Fruit fly (Drosophila melanogaster): Measurements from ENCODE around the gene CG5455.

CG5455 gene

DNA sequence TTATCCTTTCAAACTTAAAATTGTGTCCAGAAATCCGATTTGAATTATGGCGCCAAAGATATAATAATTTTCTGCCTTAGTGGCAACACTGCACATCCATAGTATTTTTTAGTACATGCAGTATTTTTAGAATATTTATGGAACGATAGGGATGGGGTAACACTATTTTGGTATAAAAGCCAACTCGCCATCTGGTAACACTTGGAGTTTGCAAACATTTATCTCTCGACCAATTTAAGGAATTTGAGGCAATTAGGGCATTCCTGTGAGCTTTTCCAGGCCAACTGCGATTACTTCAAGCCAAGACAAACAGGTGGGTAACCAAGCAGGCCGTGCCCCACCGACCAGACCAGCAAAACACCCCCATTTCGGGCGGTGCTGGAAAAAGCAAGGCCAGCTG lies 9.0 kb upstream of the CG5455 start, which contains the start of gene CG5447 (continued):
- TF ChIP-seq gfzf (GFP tag; optimal IDR thresholded peaks at IDR 0.05), result peak; percentile 87
- no peak for TF ChIP-seq lilli (GFP tag; optimal IDR thresholded peaks at IDR 0.05)
- TF ChIP-seq tx (GFP tag; optimal IDR thresholded peaks at IDR 0.05), result peak; percentile 24
- peak; percentile 38; the same call in 1 of the 2 replicates for TF ChIP-seq Dref (GFP tag; IDR thresholded peaks at IDR 0.05)
- no peak for TF ChIP-seq klu (GFP tag; IDR thresholded peaks at IDR 0.05)
- no peak for TF ChIP-seq gcm2 (GFP tag; optimal IDR thresholded peaks at IDR 0.05)
- TF ChIP-seq CG9817 (tag; optimal IDR thresholded peaks at IDR 0.05), result no peak
- TF ChIP-seq YL-1 (GFP tag; optimal IDR thresholded peaks at IDR 0.05), result peak; percentile 25
- TF ChIP-seq knrl (GFP tag; IDR thresholded peaks at IDR 0.05; ENCODE audit: partially characterized antibody), result 0 out of 3 replicates have a peak, but pooled peaks have one; percentile 24
- peak; percentile 71 for TF ChIP-seq trem (tag; optimal IDR thresholded peaks at IDR 0.05)

DNA sequence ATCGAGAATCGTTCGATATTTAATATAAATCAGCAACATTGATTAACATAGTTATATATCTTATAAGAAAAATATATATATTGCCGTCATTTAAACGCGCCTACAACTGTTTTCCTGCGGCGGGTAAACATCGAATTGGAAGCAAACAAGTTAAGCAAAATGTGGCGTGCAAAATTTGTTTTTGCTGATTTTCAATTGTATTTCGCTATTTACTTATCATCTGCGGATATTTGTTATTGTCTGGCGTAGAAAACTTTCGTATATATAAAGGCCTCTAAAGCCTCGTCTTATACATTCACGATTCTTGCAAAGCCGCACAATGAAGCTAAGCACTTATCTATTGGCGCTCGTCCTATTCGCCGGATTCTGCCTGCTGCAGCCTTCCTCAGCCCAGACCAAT lies 6.8 kb upstream of the CG5455 start, which contains the start of gene CG43117:
Gene CG43117, plus strand, starts transcription at position 301 of the 400 bp plus-strand sequence.
- TF ChIP-seq Antp (GFP tag; optimal IDR thresholded peaks at IDR 0.05) (no peak), sens (GFP tag) (peak; percentile 20)

DNA sequence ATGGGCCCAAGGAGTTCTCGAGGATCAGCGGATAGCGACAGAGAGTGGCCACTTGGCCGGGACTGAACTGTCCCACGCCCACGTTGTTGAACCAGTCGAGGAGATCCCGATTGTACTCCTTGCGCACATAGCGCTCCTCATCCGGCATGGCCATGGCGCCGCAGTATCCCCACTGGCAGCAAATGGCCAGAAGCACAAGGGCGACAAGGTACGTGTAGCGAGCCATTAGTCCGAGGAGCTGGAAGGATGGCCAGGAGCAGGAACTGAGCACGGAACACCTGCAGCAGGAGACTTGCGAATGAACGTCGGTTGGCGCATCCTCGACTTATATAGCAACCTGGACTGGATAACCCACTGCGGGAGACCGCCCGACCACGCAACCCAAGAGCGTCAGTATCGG lies 5.5 kb upstream of the CG5455 start, which contains the start of gene Pdf:
Gene Pdf, minus strand, starts transcription at position 304 of the 400 bp plus-strand sequence.
- no peak for TF ChIP-seq stc (GFP tag; IDR thresholded peaks at IDR 0.05)
- 0 out of 3 replicates have a peak, but pooled peaks have one; percentile 12 for TF ChIP-seq CG6175 (GFP tag; IDR thresholded peaks at IDR 0.05)
- TF ChIP-seq Ets65A (GFP tag), result peak; percentile 81
- no peak for TF ChIP-seq so (GFP tag; IDR thresholded peaks at IDR 0.05)
- no peak for TF ChIP-seq psq (GFP tag; optimal IDR thresholded peaks at IDR 0.05)
- TF ChIP-seq ro (GFP tag; IDR thresholded peaks at IDR 0.05), result 0 out of 2 replicates have a peak, but pooled peaks have one; percentile 7
- 0 out of 3 replicates have a peak, but pooled peaks have one; percentile 12 for TF ChIP-seq knrl (GFP tag; IDR thresholded peaks at IDR 0.05; ENCODE audit: partially characterized antibody)
- TF ChIP-seq gce (GFP tag; IDR thresholded peaks at IDR 0.05), result no peak
- peak; percentile 69 for TF ChIP-seq CG8478 (optimal IDR thresholded peaks at IDR 0.05)

DNA sequence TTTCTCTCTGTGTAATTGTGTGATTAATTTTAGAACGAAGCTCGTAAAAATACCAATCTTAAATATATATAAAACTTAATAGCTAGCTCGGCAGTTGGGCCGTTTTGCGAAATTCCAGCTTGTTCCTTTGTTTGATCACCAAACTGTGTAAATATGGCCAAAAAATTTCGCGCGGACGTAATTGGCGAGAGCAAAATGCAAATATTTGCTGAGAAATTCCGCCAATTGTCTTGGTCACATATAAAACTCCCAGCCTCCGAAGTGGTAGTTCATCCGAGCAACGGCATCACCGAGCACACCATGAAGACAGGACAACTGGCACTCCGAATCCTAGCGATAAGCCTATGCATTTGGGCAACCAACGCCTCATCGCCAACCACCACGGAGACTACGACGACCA lies 4.8 kb upstream of the CG5455 start, which contains the start of gene CG14237:
Gene CG14237, plus strand, starts transcription at position 301 of the 400 bp plus-strand sequence.
- no peak for TF ChIP-seq CG14710 (tag; optimal IDR thresholded peaks at IDR 0.05)
- TF ChIP-seq CG4730 (GFP tag; IDR thresholded peaks at IDR 0.05), result no peak
- no peak for TF ChIP-seq jing (GFP tag; optimal IDR thresholded peaks at IDR 0.05)
- TF ChIP-seq Kr (GFP tag; optimal IDR thresholded peaks at IDR 0.05), result no peak
- TF ChIP-seq CG9797 (GFP tag; optimal IDR thresholded peaks at IDR 0.05), result no peak

DNA sequence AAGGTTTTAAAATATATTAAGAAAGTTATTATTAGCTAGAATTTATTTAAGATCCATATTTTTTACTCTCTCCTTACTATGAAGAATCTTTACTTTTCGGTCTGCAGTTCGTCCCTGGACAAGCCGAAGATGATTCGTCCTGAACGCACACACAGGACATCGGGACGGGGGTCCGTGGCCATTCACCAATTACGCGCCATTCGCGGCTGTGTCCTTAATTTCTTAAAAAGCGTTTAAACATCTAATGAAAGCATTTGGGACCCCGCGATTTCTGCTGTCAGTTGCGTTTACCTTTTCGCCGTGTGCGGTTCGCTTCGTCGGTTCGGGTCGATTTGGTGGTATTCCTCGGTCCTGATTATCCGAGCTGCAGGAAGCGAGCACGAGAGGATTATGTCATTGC lies 3.4 kb upstream of the CG5455 start, which contains the start of gene CG14238:
Gene CG14238, plus strand, starts transcription at position 301 of the 400 bp plus-strand sequence.
- TF ChIP-seq CG13894 (tag; optimal IDR thresholded peaks at IDR 0.05) (no peak), cwo (GFP tag; optimal IDR thresholded peaks at IDR 0.05) (no peak), CG12299 (tag; optimal IDR thresholded peaks at IDR 0.05) (no peak), vfl (GFP tag; optimal IDR thresholded peaks at IDR 0.05) (no peak), CG17385 (GFP tag; optimal IDR thresholded peaks at IDR 0.05) (no peak), Hmr (GFP tag; optimal IDR thresholded peaks at IDR 0.05) (no peak), CG3995 (GFP tag; optimal IDR thresholded peaks at IDR 0.05) (no peak), Camta (GFP tag; optimal IDR thresholded peaks at IDR 0.05) (no peak), CG10267 (tag; optimal IDR thresholded peaks at IDR 0.05) (no peak), CG3163 (GFP tag; optimal IDR thresholded peaks at IDR 0.05) (no peak), Fer3 (tag; optimal IDR thresholded peaks at IDR 0.05) (no peak), pnt (GFP tag; optimal IDR thresholded peaks at IDR 0.05) (no peak), CG15601 (tag; optimal IDR thresholded peaks at IDR 0.05) (no peak), D19A (tag; optimal IDR thresholded peaks at IDR 0.05) (no peak), Opbp (GFP tag; IDR thresholded peaks at IDR 0.05; ENCODE audit: partially characterized antibody) (no peak), btn (GFP tag; optimal IDR thresholded peaks at IDR 0.05) (no peak), slp2 (GFP tag; optimal IDR thresholded peaks at IDR 0.05) (no peak), CG7271 (tag; optimal IDR thresholded peaks at IDR 0.05) (no peak), CG6272 (GFP tag; IDR thresholded peaks at IDR 0.05) (no peak)
